Fruit fly (Drosophila melanogaster) whole organism, embryonic: ENCODE data around the gene Mer.
A peak's percentile ranks its signal among the peaks of the same experiment; 100 is the strongest.

Source experiments
- Abd-B ChIP-seq: fragments of 200-800 bp; sonication (Bioruptor generic); optimal IDR thresholded peaks from 2 replicates; lab custom pipeline; 2018; ENCODE audit warnings: missing biosample characterization, mild to moderate bottlenecking, missing genetic modification characterization, moderate library complexity
- Bdp1 ChIP-seq: fragments of 200-800 bp; sonication (Bioruptor generic); optimal IDR thresholded peaks from 3 replicates; lab custom pipeline; 2016; ENCODE audit warnings: missing biosample characterization, missing genetic modification characterization
- CG10543 ChIP-seq: fragments of 200-800 bp; sonication (Bioruptor generic); optimal IDR thresholded peaks from 3 replicates; lab custom pipeline; 2017; ENCODE audit warnings: missing biosample characterization, mild to moderate bottlenecking, missing genetic modification characterization, moderate library complexity
- CG11093 ChIP-seq: fragments of 200-800 bp; sonication (Bioruptor generic); IDR thresholded peaks from 3 replicates; pipeline ENCODE4 v1.3.6; 2022; ENCODE audit warnings: missing biosample characterization, missing genetic modification characterization
- CG11696 ChIP-seq: fragments of 200-800 bp; sonication (Bioruptor generic); IDR thresholded peaks from 2 replicates; pipeline ENCODE4 v1.3.6; 2022; ENCODE audit warnings: missing biosample characterization, missing genetic modification characterization
- CG12391 ChIP-seq: fragments of 200-800 bp; sonication (Bioruptor generic); optimal IDR thresholded peaks from 3 replicates; lab custom pipeline; 2018; ENCODE audit warnings: missing biosample characterization, mild to moderate bottlenecking, missing genetic modification characterization, moderate library complexity
- CG12659 ChIP-seq: fragments of 200-800 bp; sonication (Bioruptor generic); optimal IDR thresholded peaks from 3 replicates; lab custom pipeline; 2017; ENCODE audit warnings: mild to moderate bottlenecking, missing biosample characterization, missing genetic modification reagents, missing genetic modification characterization
- CG14860 ChIP-seq: fragments of 200-800 bp; sonication (Bioruptor generic); IDR thresholded peaks from 3 replicates; pipeline ENCODE4 v1.3.6; 2022; ENCODE audit warnings: missing biosample characterization, missing genetic modification characterization; ENCODE audit not compliant: partially characterized antibody
- CG16779 ChIP-seq: fragments of 200-800 bp; sonication (Bioruptor generic); IDR thresholded peaks from 2 replicates; pipeline ENCODE4 v1.3.6; 2022; ENCODE audit warnings: missing biosample characterization, missing genetic modification characterization
- CG16813 ChIP-seq: fragments of 200-800 bp; sonication (Bioruptor generic); IDR thresholded peaks from 3 replicates; pipeline ENCODE4 v1.3.6; 2022; ENCODE audit warnings: missing biosample characterization, missing genetic modification characterization; ENCODE audit not compliant: partially characterized antibody
- CG30403 ChIP-seq: fragments of 200-800 bp; sonication (Bioruptor generic); optimal IDR thresholded peaks from 3 replicates; lab custom pipeline; 2016; ENCODE audit warnings: missing biosample characterization, missing genetic modification characterization
- CG32767 ChIP-seq: fragments of 200-800 bp; sonication (Bioruptor generic); IDR thresholded peaks from 2 replicates; pipeline ENCODE4 v1.3.6; 2022; ENCODE audit warnings: missing biosample characterization, missing genetic modification characterization
- CG34422 ChIP-seq: fragments of 200-800 bp; sonication (Bioruptor generic); IDR thresholded peaks from 3 replicates; pipeline ENCODE4 v1.3.6; 2022; ENCODE audit warnings: missing biosample characterization, missing genetic modification characterization
- CG43689 ChIP-seq: fragments of 200-800 bp; sonication (Bioruptor generic); IDR thresholded peaks from 2 replicates; pipeline ENCODE4 v1.3.6; 2022; ENCODE audit warnings: missing biosample characterization, missing genetic modification characterization
- CG4730 ChIP-seq: fragments of 200-800 bp; sonication (Bioruptor generic); IDR thresholded peaks from 2 replicates; pipeline ENCODE4 v1.3.6; 2022; ENCODE audit warnings: missing biosample characterization, missing genetic modification characterization
- CG5180 ChIP-seq: fragments of 200-800 bp; sonication (Bioruptor generic); optimal IDR thresholded peaks from 3 replicates; lab custom pipeline; 2017; ENCODE audit warnings: missing biosample characterization, missing genetic modification characterization, mild to moderate bottlenecking, moderate library complexity, missing genetic modification reagents
- CG6813 ChIP-seq: fragments of 200-800 bp; sonication (Bioruptor generic); optimal IDR thresholded peaks from 2 replicates; lab custom pipeline; 2017; ENCODE audit warnings: missing biosample characterization, missing genetic modification characterization, mild to moderate bottlenecking, moderate library complexity, missing genetic modification reagents
- CG7271 ChIP-seq: fragments of 200-800 bp; sonication (Bioruptor generic); optimal IDR thresholded peaks from 2 replicates; lab custom pipeline; 2018; ENCODE audit warnings: missing biosample characterization, mild to moderate bottlenecking, missing genetic modification characterization, moderate library complexity
- CG9215 ChIP-seq: fragments of 200-800 bp; sonication (Bioruptor generic); IDR thresholded peaks from 2 replicates; pipeline ENCODE4 v1.3.6; 2022; ENCODE audit warnings: missing biosample characterization, missing genetic modification characterization
- Chrac-16 ChIP-seq: fragments of 200-800 bp; sonication (Bioruptor generic); optimal IDR thresholded peaks from 3 replicates; lab custom pipeline; 2016; ENCODE audit warnings: missing biosample characterization, missing genetic modification characterization
- D19A ChIP-seq: fragments of 200-800 bp; optimal IDR thresholded peaks from 3 replicates; lab custom pipeline; 2019; ENCODE audit warnings: missing biosample characterization, mild to moderate bottlenecking, missing genetic modification characterization, moderate library complexity
- Dfd ChIP-seq, 2 experiments: fragments of >200 bp; optimal IDR thresholded peaks; 2 replicates each; lab custom pipeline; 2017; ENCODE audit warnings: missing biosample characterization in 2 of 2, missing genetic modification characterization in 2 of 2
- Dip3 ChIP-seq: fragments of 200-800 bp; sonication (Bioruptor generic); optimal IDR thresholded peaks from 3 replicates; lab custom pipeline; 2016; ENCODE audit warnings: missing biosample characterization, missing genetic modification characterization
- Doc2 ChIP-seq: fragments of 200-800 bp; sonication (Bioruptor generic); IDR thresholded peaks from 2 replicates; pipeline ENCODE4 v1.3.6; 2022; ENCODE audit warnings: missing biosample characterization, missing genetic modification characterization
- E2f1 ChIP-seq: fragments of 200-800 bp; sonication (Bioruptor generic); IDR thresholded peaks from 2 replicates; pipeline ENCODE4 v1.3.6; 2022; ENCODE audit warnings: missing biosample characterization, missing genetic modification characterization
- Ets97D ChIP-seq: fragments of 200-800 bp; sonication (Bioruptor generic); optimal IDR thresholded peaks from 3 replicates; lab custom pipeline; 2016; ENCODE audit warnings: missing biosample characterization, missing genetic modification characterization
- HLHmδ ChIP-seq: fragments of 200-800 bp; sonication (Bioruptor generic); optimal IDR thresholded peaks from 2 replicates; lab custom pipeline; 2018; ENCODE audit warnings: missing biosample characterization, mild to moderate bottlenecking, missing genetic modification characterization, moderate library complexity
- NFAT ChIP-seq: fragments of 200-800 bp; sonication (Bioruptor generic); IDR thresholded peaks from 2 replicates; pipeline ENCODE4 v1.3.6; 2022; ENCODE audit warnings: missing biosample characterization, missing genetic modification characterization
- Nf-YC ChIP-seq: fragments of 200-800 bp; optimal IDR thresholded peaks from 3 replicates; lab custom pipeline; 2019; ENCODE audit warnings: missing biosample characterization, mild to moderate bottlenecking, missing genetic modification characterization, moderate library complexity
- Pdp1 ChIP-seq, 2 experiments: fragments of 200-800 bp; sonication (Bioruptor generic); optimal IDR thresholded peaks; 3 replicates each; lab custom pipeline; 2016; ENCODE audit warnings: missing biosample characterization in 2 of 2, missing genetic modification characterization in 2 of 2, mild to moderate bottlenecking in 1 of 2, moderate library complexity in 1 of 2
- Ravus ChIP-seq: fragments of 200-800 bp; sonication (Bioruptor generic); IDR thresholded peaks from 2 replicates; pipeline ENCODE4 v1.3.6; 2022; ENCODE audit warnings: missing biosample characterization, missing genetic modification characterization
- Spps ChIP-seq: fragments of 200-800 bp; sonication (Bioruptor generic); optimal IDR thresholded peaks from 2 replicates; lab custom pipeline; 2018; ENCODE audit warnings: missing biosample characterization, mild to moderate bottlenecking, missing genetic modification characterization
- ash1 ChIP-seq: fragments of 200-800 bp; sonication (Bioruptor generic); optimal IDR thresholded peaks from 2 replicates; lab custom pipeline; 2018; ENCODE audit warnings: missing biosample characterization, mild to moderate bottlenecking, missing genetic modification characterization
- br ChIP-seq: fragments of >200 bp; optimal IDR thresholded peaks from 2 replicates; lab custom pipeline; 2017
- ci ChIP-seq: fragments of 200-800 bp; sonication (Bioruptor generic); IDR thresholded peaks from 3 replicates; pipeline ENCODE4 v1.3.6; 2022; ENCODE audit warnings: missing biosample characterization, missing genetic modification characterization
- da ChIP-seq: fragments of 200-800 bp; sonication (Bioruptor generic); optimal IDR thresholded peaks from 2 replicates; lab custom pipeline; 2016; ENCODE audit warnings: missing biosample characterization, missing genetic modification characterization
- dmrt11E ChIP-seq: fragments of 200-800 bp; sonication (Bioruptor generic); optimal IDR thresholded peaks from 3 replicates; lab custom pipeline; 2018; ENCODE audit warnings: missing biosample characterization, mild to moderate bottlenecking, missing genetic modification characterization, moderate library complexity
- emc ChIP-seq: fragments of 200-800 bp; sonication (Bioruptor generic); optimal IDR thresholded peaks from 2 replicates; lab custom pipeline; 2016; ENCODE audit warnings: missing biosample characterization, missing genetic modification characterization
- gce ChIP-seq: fragments of 200-800 bp; sonication (Bioruptor generic); IDR thresholded peaks from 3 replicates; pipeline ENCODE4 v1.3.6; 2022; ENCODE audit warnings: missing biosample characterization, missing genetic modification characterization
- hb ChIP-seq: fragments of 200-800 bp; sonication (Bioruptor generic); IDR thresholded peaks from 3 replicates; pipeline ENCODE4 v1.3.6; 2022; ENCODE audit warnings: missing biosample characterization, missing genetic modification characterization; ENCODE audit not compliant: partially characterized antibody
- hkb ChIP-seq, 2 experiments: fragments of 200-800 bp in 1 of 2; fragments of >200 bp in 1 of 2; sonication (Bioruptor generic) in 1 of 2; IDR thresholded peaks in 1 of 2; optimal IDR thresholded peaks in 1 of 2; 2 replicates each; pipeline versions ENCODE4 v1.3.6 to Lab custom; 2017 to 2022; ENCODE audit warnings: missing biosample characterization in 1 of 2, missing genetic modification characterization in 1 of 2
- inv ChIP-seq: fragments of 200-800 bp; sonication (Bioruptor generic); IDR thresholded peaks from 2 replicates; pipeline ENCODE4 v1.3.6; 2022; ENCODE audit warnings: missing biosample characterization, missing genetic modification characterization; ENCODE audit not compliant: partially characterized antibody
- klu ChIP-seq: fragments of 200-800 bp; sonication (Bioruptor generic); IDR thresholded peaks from 2 replicates; pipeline ENCODE4 v1.3.6; 2022; ENCODE audit warnings: missing biosample characterization, missing genetic modification characterization
- lov ChIP-seq, 2 experiments: fragments of 200-800 bp in 1 of 2; fragments of >200 bp in 1 of 2; sonication (Bioruptor generic) in 1 of 2; IDR thresholded peaks in 1 of 2; optimal IDR thresholded peaks in 1 of 2; 2 replicates in 1 of 2; 3 replicates in 1 of 2; pipeline versions ENCODE4 v1.3.6 to Lab custom; 2017 to 2022; ENCODE audit warnings: missing biosample characterization in 1 of 2, missing genetic modification characterization in 1 of 2
- mirr ChIP-seq: fragments of 200-800 bp; sonication (Bioruptor generic); optimal IDR thresholded peaks from 3 replicates; lab custom pipeline; 2018; ENCODE audit warnings: missing biosample characterization, mild to moderate bottlenecking, missing genetic modification characterization
- pita ChIP-seq: fragments of 200-800 bp; sonication (Bioruptor generic); optimal IDR thresholded peaks from 2 replicates; lab custom pipeline; 2017; ENCODE audit warnings: missing biosample characterization, mild to moderate bottlenecking, missing genetic modification characterization
- ro ChIP-seq: fragments of 200-800 bp; sonication (Bioruptor generic); IDR thresholded peaks from 2 replicates; pipeline ENCODE4 v1.3.6; 2022; ENCODE audit warnings: missing biosample characterization, missing genetic modification characterization
- slou ChIP-seq: fragments of 200-800 bp; sonication (Bioruptor generic); optimal IDR thresholded peaks from 3 replicates; lab custom pipeline; 2016; ENCODE audit warnings: missing biosample characterization, missing genetic modification characterization
- zen2 ChIP-seq: fragments of 200-800 bp; sonication (Bioruptor generic); IDR thresholded peaks from 3 replicates; pipeline ENCODE4 v1.3.6; 2022; ENCODE audit warnings: missing biosample characterization, missing genetic modification characterization; ENCODE audit not compliant: partially characterized antibody

Mer gene

dm6 chrX:19666991-19667409 lies 26.3 kb downstream of the Mer start, which contains the start of gene Zw (continued):
- TF ChIP-seq CG10543 (GFP tag; lab: Kevin White, UChicago) (peak; percentile 68), NFAT (GFP tag; lab: Robert Waterston, UW) (peak; percentile 81), hkb (optimal IDR thresholded peaks at IDR 0.05; lab: Kevin White, UChicago) (no peak), hkb (GFP tag; IDR thresholded peaks at IDR 0.05; lab: Robert Waterston, UW) (peak; percentile 27; the same call in 1 of the 2 replicates), Dfd (GFP tag; optimal IDR thresholded peaks at IDR 0.05; lab: Kevin White, UChicago) (no peak), Pdp1 (GFP tag; optimal IDR thresholded peaks at IDR 0.05; lab: Kevin White, UChicago) (peak; percentile 38 to 43), HLHmδ (GFP tag; lab: Kevin White, UChicago) (peak; percentile 54), Doc2 (no peak), CG16779 (GFP tag; lab: Robert Waterston, UW) (no peak), dmrt11E (tag; lab: Kevin White, UChicago) (peak; percentile 30), CG32767 (GFP tag; lab: Robert Waterston, UW) (no peak), Chrac-16 (GFP tag; lab: Kevin White, UChicago) (peak; percentile 53), CG9215 (peak; percentile 61), da (GFP tag; lab: Kevin White, UChicago) (no peak), CG12391 (peak; percentile 21), slou (GFP tag; lab: Kevin White, UChicago) (no peak), CG30403 (GFP tag; lab: Kevin White, UChicago) (peak; percentile 60), pita (GFP tag; lab: Kevin White, UChicago) (no peak), D19A (tag; lab: Kevin White, UChicago) (peak; percentile 46), Nf-YC (tag; lab: Kevin White, UChicago) (peak; percentile 1), br (no peak), ci (peak; percentile 78), Abd-B (GFP tag; lab: Kevin White, UChicago) (no peak), CG16813 (GFP tag; lab: Robert Waterston, UW) (peak; percentile 70), CG6813 (GFP tag; lab: Kevin White, UChicago) (no peak), Bdp1 (GFP tag; lab: Kevin White, UChicago) (no peak), CG12659 (GFP tag; lab: Kevin White, UChicago) (no peak), hb (GFP tag; lab: Robert Waterston, UW) (no peak), klu (GFP tag; lab: Robert Waterston, UW) (peak; percentile 35; the same call in 1 of the 2 replicates), emc (GFP tag; lab: Kevin White, UChicago) (no peak), E2f1 (GFP tag; lab: Robert Waterston, UW) (peak; percentile 38; the same call in 1 of the 2 replicates)

dm6 chrX:19665684-19666141 lies 27.6 kb downstream of the Mer start:
- TF ChIP-seq E2f1 (GFP tag; lab: Robert Waterston, UW) (peak; percentile 27; the same call in 1 of the 2 replicates), Ets97D (no peak), CG43689 (GFP tag; lab: Robert Waterston, UW) (no peak), slou (GFP tag; lab: Kevin White, UChicago) (no peak), Ravus (GFP tag; lab: Robert Waterston, UW) (no peak), Spps (tag; lab: Kevin White, UChicago) (no peak), Dip3 (GFP tag; lab: Kevin White, UChicago) (peak; percentile 21), CG34422 (GFP tag; lab: Robert Waterston, UW) (peak; percentile 66), CG11696 (no peak), mirr (GFP tag; lab: Kevin White, UChicago) (no peak), CG4730 (no peak), zen2 (GFP tag; lab: Robert Waterston, UW) (no peak), CG11093 (GFP tag; lab: Robert Waterston, UW) (peak; percentile 64; the same call in 1 of the 3 replicates), inv (GFP tag; lab: Robert Waterston, UW) (peak; percentile 67), gce (GFP tag; lab: Robert Waterston, UW) (no peak), HLHmδ (GFP tag; lab: Kevin White, UChicago) (no peak), CG14860 (GFP tag; lab: Robert Waterston, UW) (0 out of 3 replicates have a peak, but pooled peaks have one; percentile 30), ash1 (GFP tag; lab: Kevin White, UChicago) (no peak), ro (GFP tag; lab: Robert Waterston, UW) (0 out of 2 replicates have a peak, but pooled peaks have one; percentile 25), CG7271 (no peak), lov (optimal IDR thresholded peaks at IDR 0.05; lab: Kevin White, UChicago) (no peak), lov (GFP tag; IDR thresholded peaks at IDR 0.05; lab: Robert Waterston, UW) (no peak), CG5180 (no peak)
